Worm (Caenorhabditis elegans) whole organism, L3 larva: Measurements from ENCODE around the gene F19C7.2.

Experiments used
- ama-1 ChIP-seq: fragments of 150-350 bp; optimal IDR thresholded peaks from 2 replicates; lab custom pipeline; 2018
- ceh-28 ChIP-seq: fragments of 150-350 bp; optimal IDR thresholded peaks from 2 replicates; lab custom pipeline; 2014; ENCODE audit warnings: missing biosample characterization, missing genetic modification reagents, missing genetic modification characterization
- elt-1 ChIP-seq: fragments of 150-350 bp; optimal IDR thresholded peaks from 2 replicates; lab custom pipeline; 2014; ENCODE audit warnings: missing biosample characterization, missing genetic modification characterization
- fkh-10 ChIP-seq: sonication (generic microtip); optimal IDR thresholded peaks from 2 replicates; lab custom pipeline; 2017; ENCODE audit warnings: missing biosample characterization, missing genetic modification reagents, missing genetic modification characterization
- lsy-12 ChIP-seq: sonication (generic microtip); optimal IDR thresholded peaks from 2 replicates; lab custom pipeline; 2016; ENCODE audit warnings: mild to moderate bottlenecking, missing genetic modification characterization, missing compliant biosample characterization
- nhr-11 ChIP-seq: fragments of 150-350 bp; optimal IDR thresholded peaks from 2 replicates; lab custom pipeline; 2014; ENCODE audit warnings: missing biosample characterization, missing genetic modification characterization
- pha-4 ChIP-seq: fragments of 150-350 bp; optimal IDR thresholded peaks from 2 replicates; lab custom pipeline; 2014; ENCODE audit warnings: missing biosample characterization, missing genetic modification reagents, missing genetic modification characterization
- tbx-2 ChIP-seq: sonication (generic microtip); optimal IDR thresholded peaks from 2 replicates; lab custom pipeline; 2016; ENCODE audit warnings: mild to moderate bottlenecking, missing genetic modification characterization, missing compliant biosample characterization
- unc-39 ChIP-seq: sonication (generic microtip); optimal IDR thresholded peaks from 4 replicates; lab custom pipeline; 2017; ENCODE audit warnings: missing biosample characterization, missing genetic modification characterization
- zag-1 ChIP-seq: fragments of 150-350 bp; optimal IDR thresholded peaks from 2 replicates; lab custom pipeline; 2014; ENCODE audit warnings: missing biosample characterization, missing genetic modification characterization

- TF ChIP-seq nhr-11 = no peak
- no peak for TF ChIP-seq lsy-12
- TF ChIP-seq zag-1 = no peak
- TF ChIP-seq ceh-28 (tag; lab: Kevin White, UChicago) = no peak
- TF ChIP-seq ama-1 (lab: Kevin White, UChicago) = no peak
- no peak for TF ChIP-seq pha-4 (tag; lab: Kevin White, UChicago)
- TF ChIP-seq fkh-10 (GFP tag; lab: Kevin White, UChicago) = no peak
- no peak for TF ChIP-seq tbx-2
- no peak for TF ChIP-seq unc-39 (tag; lab: Kevin White, UChicago)
- TF ChIP-seq elt-1 = no peak
Measured at ce11 chrIV:4649460-4649859, 49.7 kb downstream of the F19C7.2 start, which contains the start of gene F29B9.7.
